Fruit fly (Drosophila melanogaster) whole organism, prepupa: ENCODE results near the gene CG31278.
A peak's percentile ranks its signal among the peaks of the same experiment; 100 is the strongest.

Experiments used
- Blimp-1 ChIP-seq: fragments of 200-800 bp; sonication (Bioruptor generic); optimal IDR thresholded peaks from 3 replicates; lab custom pipeline; 2017; ENCODE audit warnings: missing biosample characterization, missing genetic modification characterization, mild to moderate bottlenecking, moderate library complexity, missing genetic modification reagents
- CG10631 ChIP-seq: fragments of 200-800 bp; sonication (Bioruptor generic); optimal IDR thresholded peaks from 2 replicates; lab custom pipeline; 2016; ENCODE audit warnings: missing biosample characterization, missing genetic modification characterization
- CG10669 ChIP-seq: fragments of 200-800 bp; sonication (Bioruptor generic); optimal IDR thresholded peaks from 3 replicates; lab custom pipeline; 2018; ENCODE audit warnings: missing biosample characterization, mild to moderate bottlenecking, missing genetic modification characterization, moderate library complexity
- CG11294 ChIP-seq: fragments of 200-800 bp; sonication (Bioruptor generic); IDR thresholded peaks from 2 replicates; pipeline ENCODE4 v1.3.6; 2022; ENCODE audit warnings: missing biosample characterization, missing genetic modification characterization
- CG11762 ChIP-seq: fragments of 200-800 bp; sonication (Bioruptor generic); optimal IDR thresholded peaks from 3 replicates; lab custom pipeline; 2016; ENCODE audit warnings: missing biosample characterization, missing genetic modification characterization; ENCODE audit not compliant: insufficient read depth
- CG15336 ChIP-seq: fragments of 200-800 bp; sonication (Bioruptor generic); IDR thresholded peaks from 2 replicates; pipeline ENCODE4 v1.3.6; 2022; ENCODE audit warnings: missing biosample characterization, missing genetic modification characterization
- CG1621 ChIP-seq: fragments of 200-800 bp; sonication (Bioruptor generic); optimal IDR thresholded peaks from 3 replicates; lab custom pipeline; 2018; ENCODE audit warnings: missing biosample characterization, mild to moderate bottlenecking, missing genetic modification characterization
- CG16779 ChIP-seq: fragments of 200-800 bp; sonication (Bioruptor generic); optimal IDR thresholded peaks from 3 replicates; lab custom pipeline; 2017; ENCODE audit warnings: missing biosample characterization, mild to moderate bottlenecking, missing genetic modification characterization
- CG31627 ChIP-seq: fragments of 200-800 bp; sonication (Bioruptor generic); optimal IDR thresholded peaks from 3 replicates; lab custom pipeline; 2016; ENCODE audit warnings: missing biosample characterization, missing genetic modification characterization
- CG32006 ChIP-seq: fragments of 200-800 bp; sonication (Bioruptor generic); optimal IDR thresholded peaks from 3 replicates; lab custom pipeline; 2017; ENCODE audit warnings: missing biosample characterization, mild to moderate bottlenecking, missing genetic modification characterization
- CG34406 ChIP-seq: fragments of 200-800 bp; sonication (Bioruptor generic); optimal IDR thresholded peaks from 3 replicates; lab custom pipeline; 2016; ENCODE audit warnings: missing biosample characterization, missing genetic modification characterization
- CG3919 ChIP-seq: fragments of 200-800 bp; sonication (Bioruptor generic); optimal IDR thresholded peaks from 3 replicates; lab custom pipeline; 2016; ENCODE audit warnings: missing biosample characterization, missing genetic modification characterization
- CG4318 ChIP-seq: fragments of 200-800 bp; sonication (Bioruptor generic); optimal IDR thresholded peaks from 3 replicates; lab custom pipeline; 2017; ENCODE audit warnings: missing biosample characterization, mild to moderate bottlenecking, missing genetic modification characterization
- CG6163 ChIP-seq: fragments of 200-800 bp; sonication (Bioruptor generic); IDR thresholded peaks from 3 replicates; pipeline ENCODE4 v1.3.6; 2022; ENCODE audit warnings: missing biosample characterization, missing genetic modification characterization
- CG6276 ChIP-seq: fragments of 200-800 bp; sonication (Bioruptor generic); optimal IDR thresholded peaks from 2 replicates; lab custom pipeline; 2017; ENCODE audit warnings: missing biosample characterization, mild to moderate bottlenecking, missing genetic modification characterization
- CG6792 ChIP-seq: fragments of 200-800 bp; sonication (Bioruptor generic); optimal IDR thresholded peaks from 3 replicates; lab custom pipeline; 2016; ENCODE audit warnings: missing biosample characterization, missing genetic modification characterization
- CG6808 ChIP-seq: fragments of 200-800 bp; sonication (Bioruptor generic); optimal IDR thresholded peaks from 3 replicates; lab custom pipeline; 2017; ENCODE audit warnings: missing biosample characterization, missing genetic modification characterization, mild to moderate bottlenecking, moderate library complexity, missing genetic modification reagents
- CG6854 ChIP-seq: fragments of 200-800 bp; sonication (Bioruptor generic); optimal IDR thresholded peaks from 2 replicates; lab custom pipeline; 2017; ENCODE audit warnings: missing biosample characterization, mild to moderate bottlenecking, missing genetic modification characterization
- CG8119 ChIP-seq: fragments of 200-800 bp; sonication (Bioruptor generic); IDR thresholded peaks from 3 replicates; pipeline ENCODE4 v1.3.6; 2022; ENCODE audit warnings: missing biosample characterization, missing genetic modification characterization
- CG8319 ChIP-seq: fragments of 200-800 bp; sonication (Bioruptor generic); optimal IDR thresholded peaks from 3 replicates; lab custom pipeline; 2016; ENCODE audit warnings: missing biosample characterization, missing genetic modification characterization
- CG8632 ChIP-seq: fragments of 200-800 bp; sonication (Bioruptor generic); optimal IDR thresholded peaks from 3 replicates; lab custom pipeline; 2016; ENCODE audit warnings: missing biosample characterization, missing genetic modification characterization
- Ets21C ChIP-seq: fragments of 200-800 bp; sonication (Bioruptor generic); optimal IDR thresholded peaks from 3 replicates; lab custom pipeline; 2016; ENCODE audit warnings: missing biosample characterization, missing genetic modification characterization
- Ets96B ChIP-seq: fragments of 200-800 bp; optimal IDR thresholded peaks from 2 replicates; lab custom pipeline; 2019; ENCODE audit warnings: missing biosample characterization, mild to moderate bottlenecking, missing genetic modification characterization, moderate library complexity
- Hr4 ChIP-seq: fragments of 200-800 bp; sonication (Bioruptor generic); optimal IDR thresholded peaks from 3 replicates; lab custom pipeline; 2016; ENCODE audit warnings: missing biosample characterization, missing genetic modification characterization
- Lpt ChIP-seq: fragments of 200-800 bp; sonication (Bioruptor generic); optimal IDR thresholded peaks from 3 replicates; lab custom pipeline; 2016; ENCODE audit warnings: missing biosample characterization, missing genetic modification characterization
- OdsH ChIP-seq: fragments of 200-800 bp; sonication (Bioruptor generic); optimal IDR thresholded peaks from 3 replicates; lab custom pipeline; 2016; ENCODE audit warnings: missing biosample characterization, missing genetic modification characterization
- Smox ChIP-seq: fragments of 200-800 bp; sonication (Bioruptor generic); optimal IDR thresholded peaks from 3 replicates; lab custom pipeline; 2016; ENCODE audit warnings: missing biosample characterization, missing genetic modification characterization
- Sox102F ChIP-seq: fragments of 200-800 bp; sonication (Bioruptor generic); optimal IDR thresholded peaks from 2 replicates; lab custom pipeline; 2016; ENCODE audit warnings: missing biosample characterization, mild to moderate bottlenecking, missing genetic modification characterization
- Sox14 ChIP-seq: fragments of 200-800 bp; sonication (Bioruptor generic); optimal IDR thresholded peaks from 3 replicates; lab custom pipeline; 2016; ENCODE audit warnings: missing biosample characterization, missing genetic modification characterization
- achi ChIP-seq: fragments of 200-800 bp; sonication (Bioruptor generic); optimal IDR thresholded peaks from 3 replicates; lab custom pipeline; 2016; ENCODE audit warnings: missing biosample characterization, missing genetic modification characterization
- cyc ChIP-seq: fragments of 200-800 bp; sonication (Bioruptor generic); optimal IDR thresholded peaks from 3 replicates; lab custom pipeline; 2016; ENCODE audit warnings: missing biosample characterization, missing genetic modification characterization
- eg ChIP-seq: fragments of 200-800 bp; sonication (Bioruptor generic); IDR thresholded peaks from 3 replicates; pipeline ENCODE4 v1.3.6; 2022; ENCODE audit warnings: missing biosample characterization, missing genetic modification characterization
- fd59A ChIP-seq: fragments of 200-800 bp; sonication (Bioruptor generic); optimal IDR thresholded peaks from 2 replicates; lab custom pipeline; 2017; ENCODE audit warnings: missing biosample characterization, mild to moderate bottlenecking, missing genetic modification characterization, missing genetic modification reagents
- fd85E ChIP-seq: fragments of 200-800 bp; sonication (Bioruptor generic); optimal IDR thresholded peaks from 3 replicates; lab custom pipeline; 2016; ENCODE audit warnings: missing biosample characterization, missing genetic modification characterization
- fkh ChIP-seq: fragments of 200-800 bp; sonication (Bioruptor generic); optimal IDR thresholded peaks from 3 replicates; lab custom pipeline; 2017; ENCODE audit warnings: missing biosample characterization, mild to moderate bottlenecking, missing genetic modification characterization, moderate library complexity
- lz ChIP-seq: fragments of 200-800 bp; sonication (Bioruptor generic); optimal IDR thresholded peaks from 3 replicates; lab custom pipeline; 2016; ENCODE audit warnings: missing biosample characterization, missing genetic modification characterization
- net ChIP-seq: fragments of 200-800 bp; sonication (Bioruptor generic); optimal IDR thresholded peaks from 3 replicates; lab custom pipeline; 2016; ENCODE audit warnings: missing biosample characterization, missing genetic modification characterization
- pdm3 ChIP-seq: fragments of 200-800 bp; sonication (Bioruptor generic); optimal IDR thresholded peaks from 3 replicates; lab custom pipeline; 2016; ENCODE audit warnings: missing biosample characterization, missing genetic modification characterization
- spab ChIP-seq: fragments of 200-800 bp; sonication (Bioruptor generic); optimal IDR thresholded peaks from 2 replicates; lab custom pipeline; 2017; ENCODE audit warnings: missing biosample characterization, mild to moderate bottlenecking, missing genetic modification characterization, missing genetic modification reagents
- ss ChIP-seq, 2 experiments: fragments of 200-800 bp; sonication (Bioruptor generic); optimal IDR thresholded peaks; 2 replicates in 1 of 2; 3 replicates in 1 of 2; lab custom pipeline; 2017 to 2018; ENCODE audit warnings: mild to moderate bottlenecking in 2 of 2, missing biosample characterization in 2 of 2, missing genetic modification characterization in 2 of 2, moderate library complexity in 1 of 2
- vri ChIP-seq: fragments of 200-800 bp; sonication (Bioruptor generic); optimal IDR thresholded peaks from 3 replicates; lab custom pipeline; 2016; ENCODE audit warnings: missing biosample characterization, mild to moderate bottlenecking, missing genetic modification characterization

CG31278 gene

dm6 chr3R:10688835-10689234 is 19.3 kb downstream of the CG31278 start:
- TF ChIP-seq CG15336 (GFP tag; lab: Robert Waterston, UW) (peak; percentile 60), CG1621 (tag; lab: Kevin White, UChicago) (no peak), pdm3 (GFP tag; lab: Kevin White, UChicago) (no peak), Ets21C (GFP tag; lab: Kevin White, UChicago) (no peak), eg (GFP tag; lab: Robert Waterston, UW) (peak; percentile 71; the same call in 2 of the 3 replicates), CG6163 (GFP tag; lab: Robert Waterston, UW) (peak; percentile 45; the same call in 1 of the 3 replicates), CG6808 (GFP tag; lab: Kevin White, UChicago) (no peak), CG34406 (GFP tag; lab: Kevin White, UChicago) (no peak), Ets96B (no peak), CG3919 (no peak), CG8119 (GFP tag; lab: Robert Waterston, UW) (peak; percentile 50; the same call in 1 of the 3 replicates), CG6276 (peak; percentile 40), achi (no peak), CG11294 (GFP tag; lab: Robert Waterston, UW) (peak; percentile 36; the same call in 1 of the 2 replicates), Smox (GFP tag; lab: Kevin White, UChicago) (no peak), Hr4 (GFP tag; lab: Kevin White, UChicago) (peak; percentile 40), ss (GFP tag; optimal IDR thresholded peaks at IDR 0.05; lab: Kevin White, UChicago) (no peak), CG10669 (GFP tag; lab: Kevin White, UChicago) (no peak), CG8632 (GFP tag; lab: Kevin White, UChicago) (no peak), CG11762 (GFP tag; lab: Kevin White, UChicago) (no peak), Sox102F (GFP tag; lab: Kevin White, UChicago) (no peak), CG4318 (GFP tag; lab: Kevin White, UChicago) (no peak), CG32006 (GFP tag; lab: Kevin White, UChicago) (peak; percentile 40), CG6792 (no peak), CG6854 (GFP tag; lab: Kevin White, UChicago) (no peak), CG8319 (GFP tag; lab: Kevin White, UChicago) (no peak), fd85E (GFP tag; lab: Kevin White, UChicago) (no peak)

dm6 chr3R:10688160-10688559 is 20.0 kb downstream of the CG31278 start:
- TF ChIP-seq net (GFP tag; lab: Kevin White, UChicago) (no peak), CG11294 (GFP tag; lab: Robert Waterston, UW) (no peak), CG8119 (GFP tag; lab: Robert Waterston, UW) (peak; percentile 43; the same call in 1 of the 3 replicates), CG15336 (GFP tag; lab: Robert Waterston, UW) (peak; percentile 51), eg (GFP tag; lab: Robert Waterston, UW) (peak; percentile 63; the same call in 1 of the 3 replicates), cyc (GFP tag; lab: Kevin White, UChicago) (no peak), achi (no peak)

- TF ChIP-seq CG31627 (no peak), ss (GFP tag; optimal IDR thresholded peaks at IDR 0.05; lab: Kevin White, UChicago) (no peak), Hr4 (GFP tag; lab: Kevin White, UChicago) (no peak), fd59A (GFP tag; lab: Kevin White, UChicago) (no peak), CG6854 (GFP tag; lab: Kevin White, UChicago) (no peak), Sox14 (GFP tag; lab: Kevin White, UChicago) (no peak), fd85E (GFP tag; lab: Kevin White, UChicago) (no peak)
These were observed 20.8 kb downstream of the CG31278 start for dm6 chr3R:10687312-10687711.

dm6 chr3R:10686307-10687094 is 21.6 kb downstream of the CG31278 start, which contains the start of gene Skel:
Skel (plus strand) TSS chr3R:10686943.
- no peak for TF ChIP-seq CG10631
- TF ChIP-seq OdsH (GFP tag; lab: Kevin White, UChicago) = no peak
- TF ChIP-seq spab (GFP tag; lab: Kevin White, UChicago) = no peak
- no peak for TF ChIP-seq fd85E (GFP tag; lab: Kevin White, UChicago)
- TF ChIP-seq Sox14 (GFP tag; lab: Kevin White, UChicago) = no peak
- peak in 1 of 2 experiments; percentile 18 for TF ChIP-seq ss (GFP tag; optimal IDR thresholded peaks at IDR 0.05; lab: Kevin White, UChicago)
- TF ChIP-seq fkh (GFP tag; lab: Kevin White, UChicago) = no peak
- TF ChIP-seq CG8119 (GFP tag; lab: Robert Waterston, UW) = no peak
- TF ChIP-seq CG16779 (tag; lab: Kevin White, UChicago) = peak; percentile 8
- no peak for TF ChIP-seq CG6854 (GFP tag; lab: Kevin White, UChicago)
- TF ChIP-seq CG15336 (GFP tag; lab: Robert Waterston, UW) = no peak
- no peak for TF ChIP-seq vri (GFP tag; lab: Kevin White, UChicago)
- no peak for TF ChIP-seq CG6808 (GFP tag; lab: Kevin White, UChicago)
- TF ChIP-seq net (GFP tag; lab: Kevin White, UChicago) = no peak
- no peak for TF ChIP-seq Ets21C (GFP tag; lab: Kevin White, UChicago)
- TF ChIP-seq lz (GFP tag; lab: Kevin White, UChicago) = no peak
- no peak for TF ChIP-seq Ets96B
- TF ChIP-seq Blimp-1 (GFP tag; lab: Kevin White, UChicago) = no peak
- TF ChIP-seq Smox (GFP tag; lab: Kevin White, UChicago) = no peak
- no peak for TF ChIP-seq CG10669 (GFP tag; lab: Kevin White, UChicago)
- TF ChIP-seq Lpt (GFP tag; lab: Kevin White, UChicago) = peak; percentile 25
